Fruit fly (Drosophila melanogaster): Measurements from ENCODE around the gene CG7369.
"Not testable (repeated sequence)": the region's sequence is repeated elsewhere in the genome, so short reads cannot be mapped to it uniquely, and the experiment has no call there.

The CG7369 gene

dm6 chr3L:22713605-22714004, 28.0 kb upstream of the CG7369 start:
- TF ChIP-seq rn (GFP tag; IDR thresholded peaks at IDR 0.05) (no peak), Snoo (tag; optimal IDR thresholded peaks at IDR 0.05) (no peak), CG13204 (GFP tag; optimal IDR thresholded peaks at IDR 0.05) (no peak), gl (tag; optimal IDR thresholded peaks at IDR 0.05) (no peak), CG9948 (tag; optimal IDR thresholded peaks at IDR 0.05) (no peak), CG12605 (GFP tag; IDR thresholded peaks at IDR 0.05) (no peak)

dm6 chr3L:22717137-22717767, 24.3 kb upstream of the CG7369 start, which contains the start of the genes ArfGAP3 and CG32452:
Gene ArfGAP3, minus strand, starts transcription at chr3L:22717577.
Gene CG32452, plus strand, starts transcription at chr3L:22717728.
- TF ChIP-seq Pif1B (GFP tag; optimal IDR thresholded peaks at IDR 0.05) (peak; percentile 33), CG9948 (tag; optimal IDR thresholded peaks at IDR 0.05) (peak; percentile 56), fd96Ca (GFP tag; IDR thresholded peaks at IDR 0.05) (no peak), CG34367 (tag; optimal IDR thresholded peaks at IDR 0.05) (peak; percentile 37), rn (GFP tag; IDR thresholded peaks at IDR 0.05) (peak; percentile 50; the same call in 1 of the 2 replicates), CG8159 (tag; optimal IDR thresholded peaks at IDR 0.05) (peak; percentile 62), CG13204 (GFP tag; optimal IDR thresholded peaks at IDR 0.05) (no peak), CG15710 (tag; optimal IDR thresholded peaks at IDR 0.05) (peak; percentile 63), CG4496 (GFP tag; IDR thresholded peaks at IDR 0.05) (peak; percentile 74), Ets98B (GFP tag; IDR thresholded peaks at IDR 0.05) (peak; percentile 77), CG17806 (tag; optimal IDR thresholded peaks at IDR 0.05) (peak; percentile 61), CG32121 (GFP tag; IDR thresholded peaks at IDR 0.05) (peak; percentile 78), Snoo (tag; optimal IDR thresholded peaks at IDR 0.05) (no peak), D1 (tag; optimal IDR thresholded peaks at IDR 0.05) (no peak), gl (tag; optimal IDR thresholded peaks at IDR 0.05) (no peak)

dm6 chr3L:22720694-22721270, 20.8 kb upstream of the CG7369 start, which contains the start of gene mael:
Gene mael, plus strand, starts transcription at chr3L:22721203.
- not testable (repeated sequence) for TF ChIP-seq Pif1A (GFP tag; optimal IDR thresholded peaks at IDR 0.05); Snoo (tag; optimal IDR thresholded peaks at IDR 0.05); CG15710 (tag; optimal IDR thresholded peaks at IDR 0.05)

- TF ChIP-seq Ets98B (GFP tag; IDR thresholded peaks at IDR 0.05) (no peak), CG17806 (tag; optimal IDR thresholded peaks at IDR 0.05) (no peak), CG9948 (tag; optimal IDR thresholded peaks at IDR 0.05) (no peak), CG8159 (tag; optimal IDR thresholded peaks at IDR 0.05) (no peak), Pif1A (GFP tag; optimal IDR thresholded peaks at IDR 0.05) (no peak), CG14655 (GFP tag; optimal IDR thresholded peaks at IDR 0.05) (no peak), CG12605 (GFP tag; IDR thresholded peaks at IDR 0.05) (no peak), CG15710 (tag; optimal IDR thresholded peaks at IDR 0.05) (no peak), Snoo (tag; optimal IDR thresholded peaks at IDR 0.05) (no peak), CG4496 (GFP tag; IDR thresholded peaks at IDR 0.05) (no peak)
Observed at dm6 chr3L:22721991-22722390, 19.6 kb upstream of the CG7369 start, which contains the start of gene CG14451. Gene CG14451, minus strand, starts transcription at chr3L:22722091.

- TF ChIP-seq CG15710 (tag; optimal IDR thresholded peaks at IDR 0.05) (no peak), CG13204 (GFP tag; optimal IDR thresholded peaks at IDR 0.05) (no peak), CG32121 (GFP tag; IDR thresholded peaks at IDR 0.05) (no peak), rn (GFP tag; IDR thresholded peaks at IDR 0.05) (no peak), Snoo (tag; optimal IDR thresholded peaks at IDR 0.05) (no peak), fd96Ca (GFP tag; IDR thresholded peaks at IDR 0.05) (no peak), CG8301 (tag; optimal IDR thresholded peaks at IDR 0.05) (no peak), Ets98B (GFP tag; IDR thresholded peaks at IDR 0.05) (no peak), CG10348 (GFP tag; IDR thresholded peaks at IDR 0.05) (no peak), CG12605 (GFP tag; IDR thresholded peaks at IDR 0.05) (no peak), D1 (tag; optimal IDR thresholded peaks at IDR 0.05) (no peak), Pif1B (GFP tag; optimal IDR thresholded peaks at IDR 0.05) (no peak), Pif1A (GFP tag; optimal IDR thresholded peaks at IDR 0.05) (no peak), CG8159 (tag; optimal IDR thresholded peaks at IDR 0.05) (no peak), CG14655 (GFP tag; optimal IDR thresholded peaks at IDR 0.05) (no peak), EcR (GFP tag; optimal IDR thresholded peaks at IDR 0.05) (no peak), gl (tag; optimal IDR thresholded peaks at IDR 0.05) (no peak)
Observed at dm6 chr3L:22724046-22724771, 17.4 kb upstream of the CG7369 start.

dm6 chr3L:22727739-22728335, 13.8 kb upstream of the CG7369 start, which contains the start of the genes CG14450 and CG11367:
Gene CG14450, minus strand, starts transcription at chr3L:22727789.
Gene CG11367, plus strand, starts transcription at chr3L:22728111.
- TF ChIP-seq Pif1B (GFP tag; optimal IDR thresholded peaks at IDR 0.05) = peak; percentile 55
- TF ChIP-seq CG13204 (GFP tag; optimal IDR thresholded peaks at IDR 0.05) = peak; percentile 67
- TF ChIP-seq rn (GFP tag; IDR thresholded peaks at IDR 0.05) = no peak
- TF ChIP-seq CG12605 (GFP tag; IDR thresholded peaks at IDR 0.05) = 0 out of 2 replicates have a peak, but pooled peaks have one; percentile 34
- TF ChIP-seq Snoo (tag; optimal IDR thresholded peaks at IDR 0.05) = no peak
- TF ChIP-seq EcR (GFP tag; optimal IDR thresholded peaks at IDR 0.05) = peak; percentile 18
- TF ChIP-seq Ets98B (GFP tag; IDR thresholded peaks at IDR 0.05) = peak; percentile 26; the same call in 1 of the 2 replicates
- 0 out of 3 replicates have a peak, but pooled peaks have one; percentile 19 for TF ChIP-seq CG4496 (GFP tag; IDR thresholded peaks at IDR 0.05)
- no peak for TF ChIP-seq CG14655 (GFP tag; optimal IDR thresholded peaks at IDR 0.05)

All from whole organism, pupa.